Worm (Caenorhabditis elegans): ENCODE measurements around the gene C36A4.11.
"Not testable (repeated sequence)": the region's sequence is repeated elsewhere in the genome, so short reads cannot be mapped to it uniquely, and the experiment has no call there.

The C36A4.11 gene

ce11 chrIII:3834800-3835271 is 5.5 kb upstream of the C36A4.11 start, which contains the start of gene cyp-25A2:
Gene cyp-25A2 (plus strand): TSS chrIII:3835221.
- TF ChIP-seq nhr-43 (tag; optimal IDR thresholded peaks at IDR 0.05; ENCODE audit: poor library complexity, severe bottlenecking), result no peak
- TF ChIP-seq pqm-1 (tag; optimal IDR thresholded peaks at IDR 0.05), result peak; percentile 83
- peak; percentile 24 for TF ChIP-seq jun-1 (tag; optimal IDR thresholded peaks at IDR 0.05)
- no peak for TF ChIP-seq aly-2 (tag; optimal IDR thresholded peaks at IDR 0.05)
- peak; percentile 52 for TF ChIP-seq pha-4 (tag; optimal IDR thresholded peaks at IDR 0.05)
- peak; percentile 81 for TF ChIP-seq elt-2 (tag; optimal IDR thresholded peaks at IDR 0.05)
- no peak for TF ChIP-seq zag-1 (tag; optimal IDR thresholded peaks at IDR 0.05)

ce11 chrIII:3839635-3840034 is 744 bp upstream of the C36A4.11 start, which contains the start of gene cyp-25A3:
Gene cyp-25A3 (minus strand): TSS chrIII:3839735.
- TF ChIP-seq snpc-4 (tag; optimal IDR thresholded peaks at IDR 0.05), result no peak
- no peak for TF ChIP-seq nfya-1 (tag; optimal IDR thresholded peaks at IDR 0.05; ENCODE audit: insufficient read depth)

ce11 chrIII:3843514-3843913 is 3.1 kb downstream of the C36A4.11 start, which contains the start of gene C36A4.4:
Gene C36A4.4 (minus strand): TSS chrIII:3843614.
- TF ChIP-seq zag-1 (tag; optimal IDR thresholded peaks at IDR 0.05); tbx-2 (tag; optimal IDR thresholded peaks at IDR 0.05); nhr-43 (tag; optimal IDR thresholded peaks at IDR 0.05; ENCODE audit: poor library complexity, severe bottlenecking): not testable (repeated sequence)

ce11 chrIII:3844746-3845145 is 4.4 kb downstream of the C36A4.11 start, which contains the start of gene maph-1.3:
Gene maph-1.3 (plus strand): TSS chrIII:3844893.
- TF ChIP-seq sea-2 (GFP tag; optimal IDR thresholded peaks at IDR 0.05); ZK546.5 (tag; optimal IDR thresholded peaks at IDR 0.05); lsy-12 (tag; optimal IDR thresholded peaks at IDR 0.05): not testable (repeated sequence)

ce11 chrIII:3852030-3852579 is 11.7 kb downstream of the C36A4.11 start, which contains the start of gene cyp-25A4:
Gene cyp-25A4 (minus strand): TSS chrIII:3852080.
- not testable (repeated sequence) for TF ChIP-seq ama-1 (optimal IDR thresholded peaks at IDR 0.05); nhr-23 (tag; optimal IDR thresholded peaks at IDR 0.05); nhr-43 (tag; optimal IDR thresholded peaks at IDR 0.05; ENCODE audit: poor library complexity, severe bottlenecking)

- peak; percentile 5 for TF ChIP-seq nfya-1 (tag; optimal IDR thresholded peaks at IDR 0.05; ENCODE audit: insufficient read depth)
- peak; percentile 14 for TF ChIP-seq lsy-12 (tag; optimal IDR thresholded peaks at IDR 0.05)
- peak; percentile 38 for TF ChIP-seq lin-15B (tag; optimal IDR thresholded peaks at IDR 0.05)
- TF ChIP-seq nhr-23 (tag; optimal IDR thresholded peaks at IDR 0.05), result peak; percentile 1
- peak; percentile 19 for TF ChIP-seq nhr-43 (tag; optimal IDR thresholded peaks at IDR 0.05; ENCODE audit: poor library complexity, severe bottlenecking)
Observed at ce11 chrIII:3854868-3855267, 14.5 kb downstream of the C36A4.11 start.

- TF ChIP-seq lin-15B (tag; optimal IDR thresholded peaks at IDR 0.05) (peak; percentile 25), nfya-1 (tag; optimal IDR thresholded peaks at IDR 0.05; ENCODE audit: insufficient read depth) (peak; percentile 20), nhr-23 (tag; optimal IDR thresholded peaks at IDR 0.05) (peak; percentile 27), nhr-43 (tag; optimal IDR thresholded peaks at IDR 0.05; ENCODE audit: poor library complexity, severe bottlenecking) (peak; percentile 30), lsy-12 (tag; optimal IDR thresholded peaks at IDR 0.05) (peak; percentile 12), pha-4 (tag; optimal IDR thresholded peaks at IDR 0.05) (peak; percentile 26)
Observed at ce11 chrIII:3857007-3857406, 16.6 kb downstream of the C36A4.11 start.

ce11 chrIII:3858003-3858402 is 17.6 kb downstream of the C36A4.11 start:
- TF ChIP-seq pqm-1 (tag; optimal IDR thresholded peaks at IDR 0.05) (peak; percentile 84), pha-4 (tag; optimal IDR thresholded peaks at IDR 0.05) (peak; percentile 54), elt-2 (tag; optimal IDR thresholded peaks at IDR 0.05) (peak; percentile 69)

ce11 chrIII:3862918-3863385 is 22.6 kb downstream of the C36A4.11 start, which contains the start of gene brc-1:
Gene brc-1 (minus strand): TSS chrIII:3862968.
- TF ChIP-seq ceh-28 (tag; optimal IDR thresholded peaks at IDR 0.05), result peak; percentile 54
- TF ChIP-seq fkh-2 (tag; optimal IDR thresholded peaks at IDR 0.05), result no peak
- no peak for TF ChIP-seq ceh-9 (tag; optimal IDR thresholded peaks at IDR 0.05)
- TF ChIP-seq nfya-1 (tag; optimal IDR thresholded peaks at IDR 0.05; ENCODE audit: insufficient read depth), result peak; percentile 94
- TF ChIP-seq nhr-28 (tag; optimal IDR thresholded peaks at IDR 0.05), result no peak
- peak; percentile 91 for TF ChIP-seq nhr-23 (tag; optimal IDR thresholded peaks at IDR 0.05)
- TF ChIP-seq egl-27 (tag; optimal IDR thresholded peaks at IDR 0.05), result no peak
- peak; percentile 96 for TF ChIP-seq lin-15B (tag; optimal IDR thresholded peaks at IDR 0.05)
- peak; percentile 68 for TF ChIP-seq R02D3.7 (tag; optimal IDR thresholded peaks at IDR 0.05)
- TF ChIP-seq sea-2 (GFP tag; optimal IDR thresholded peaks at IDR 0.05), result no peak
- TF ChIP-seq fos-1 (tag; optimal IDR thresholded peaks at IDR 0.05), result no peak
- no peak for TF ChIP-seq daf-12 (tag; optimal IDR thresholded peaks at IDR 0.05)
- peak; percentile 24 for TF ChIP-seq egl-5 (tag; optimal IDR thresholded peaks at IDR 0.05)
- no peak for TF ChIP-seq nhr-237 (tag; optimal IDR thresholded peaks at IDR 0.05)
- no peak for TF ChIP-seq eor-1 (tag; optimal IDR thresholded peaks at IDR 0.05)
- TF ChIP-seq lin-39 (tag; optimal IDR thresholded peaks at IDR 0.05), result peak; percentile 97
- TF ChIP-seq mdl-1 (tag; optimal IDR thresholded peaks at IDR 0.05), result no peak
- TF ChIP-seq nhr-25 (tag; optimal IDR thresholded peaks at IDR 0.05), result peak; percentile 79
- peak; percentile 76 for TF ChIP-seq snpc-4 (tag; optimal IDR thresholded peaks at IDR 0.05)
- no peak for TF ChIP-seq nhr-67 (tag; optimal IDR thresholded peaks at IDR 0.05)
- peak; percentile 72 for TF ChIP-seq elt-2 (tag; optimal IDR thresholded peaks at IDR 0.05)
- TF ChIP-seq aly-2 (tag; optimal IDR thresholded peaks at IDR 0.05), result no peak
